Fruit fly (Drosophila melanogaster): ENCODE data around the gene CG13639.

dm6 chr3R:24862065-24862464 lies 1.9 kb upstream of the CG13639 start, which contains the start of gene CG13640:
- no peak for TF ChIP-seq CG9705 (GFP tag; optimal IDR thresholded peaks at IDR 0.05)
- TF ChIP-seq br (GFP tag; optimal IDR thresholded peaks at IDR 0.05): no peak

Measured in whole organism, wandering third instar larva.